Worm (Caenorhabditis elegans) whole organism, L4/young adult: ENCODE measurements around the gene col-172.

Experiments used
- W03F9.2 ChIP-seq: fragments of 150-350 bp; optimal IDR thresholded peaks from 2 replicates; lab custom pipeline; 2014; ENCODE audit warnings: missing biosample characterization, missing genetic modification characterization
- dao-5 ChIP-seq: sonication (generic microtip); optimal IDR thresholded peaks from 2 replicates; lab custom pipeline; 2016; ENCODE audit warnings: missing genotype, missing genetic modification characterization, moderate library complexity, missing compliant biosample characterization

DNA sequence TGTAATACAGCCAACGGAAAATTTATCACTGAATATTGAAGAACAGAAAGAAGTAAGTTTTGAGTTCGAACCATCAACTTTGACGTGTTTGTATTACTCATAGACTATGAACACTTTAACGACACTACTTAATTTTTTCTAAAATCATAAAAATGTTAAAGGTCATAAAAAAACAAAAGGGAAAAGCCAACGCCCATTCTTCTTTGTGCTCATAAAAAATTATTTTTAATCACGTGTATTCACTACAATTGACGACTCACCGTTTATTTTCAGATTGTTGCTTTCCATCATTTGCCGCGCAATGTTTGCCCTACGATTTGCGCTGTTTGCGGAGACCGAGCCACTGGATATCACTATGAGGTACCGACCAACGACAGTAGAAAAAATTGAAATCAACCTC lies 16.4 kb upstream of the col-172 start:
- TF ChIP-seq W03F9.2 (tag; lab: Kevin White, UChicago) (no peak), dao-5 (tag; lab: Kevin White, UChicago) (no peak)
